Worm (Caenorhabditis elegans) whole organism, midembryonic: ENCODE results near the gene col-141.

Experiments used
- T22C8.4 ChIP-seq: fragments of 200-800 bp; sonication (Bioruptor generic); IDR thresholded peaks from 2 replicates; pipeline ENCODE4 v1.3.6; 2022; ENCODE audit warnings: missing genetic modification characterization, missing compliant biosample characterization
- cog-1 ChIP-seq: sonication (generic microtip); optimal IDR thresholded peaks from 2 replicates; lab custom pipeline; 2016; ENCODE audit warnings: missing genetic modification characterization, missing compliant biosample characterization
- flt-1 ChIP-seq: fragments of 200-800 bp; sonication (Bioruptor generic); IDR thresholded peaks from 2 replicates; pipeline ENCODE4 v1.3.6; 2022; ENCODE audit warnings: missing genetic modification characterization, missing compliant biosample characterization
- klf-2 ChIP-seq: fragments of 200-800 bp; sonication (Bioruptor generic); conservative IDR thresholded peaks from 2 replicates; pipeline ENCODE4 v1.3.6; 2022; ENCODE audit warnings: missing genetic modification reagents, missing genetic modification characterization, missing compliant biosample characterization
- med-1 ChIP-seq: sonication (generic microtip); optimal IDR thresholded peaks from 2 replicates; lab custom pipeline; 2017; ENCODE audit warnings: missing genetic modification characterization, mild to moderate bottlenecking, missing compliant biosample characterization, antibody characterized with exemption, missing genetic modification reagents; ENCODE audit not compliant: insufficient read depth
- ref-1 ChIP-seq: fragments of 200-800 bp; sonication (Bioruptor generic); conservative IDR thresholded peaks from 2 replicates; pipeline ENCODE4 v1.3.6; 2022; ENCODE audit warnings: missing genetic modification reagents, missing genetic modification characterization, missing compliant biosample characterization
- tab-1 ChIP-seq: fragments of 200-800 bp; sonication (Bioruptor generic); IDR thresholded peaks from 2 replicates; pipeline ENCODE4 v1.3.6; 2022; ENCODE audit warnings: missing genetic modification characterization, missing compliant biosample characterization
- ztf-23 ChIP-seq: fragments of 200-800 bp; sonication (Bioruptor generic); IDR thresholded peaks from 2 replicates; pipeline ENCODE4 v1.3.6; 2022; ENCODE audit warnings: missing genetic modification reagents, missing genetic modification characterization, missing compliant biosample characterization
- ztf-29 ChIP-seq: fragments of 200-800 bp; sonication (Bioruptor generic); IDR thresholded peaks from 2 replicates; pipeline ENCODE4 v1.3.6; 2022; ENCODE audit warnings: missing genetic modification reagents, missing genetic modification characterization, missing compliant biosample characterization

The col-141 gene

DNA sequence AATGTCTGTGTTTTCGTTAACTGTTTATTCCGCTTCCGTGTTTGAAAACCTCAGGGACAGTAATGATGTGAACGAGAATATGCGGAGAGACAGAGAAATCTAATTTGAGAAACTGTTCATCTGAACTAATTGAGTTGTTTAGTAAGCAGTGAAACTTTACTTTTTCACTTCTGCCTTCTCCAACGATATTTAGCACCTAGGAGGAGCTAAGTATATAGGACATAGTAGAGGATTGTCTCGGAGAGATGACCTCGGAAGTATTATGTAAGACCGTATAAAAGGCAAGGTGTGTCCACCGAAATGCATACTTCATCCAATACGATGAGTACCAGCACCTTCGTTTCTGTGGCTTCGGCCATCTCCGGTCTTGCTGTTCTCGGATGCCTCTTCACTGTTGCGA lies at the start of gene col-141:
TSS of gene col-141 (plus strand) at position 301 of the 400 bp plus-strand sequence.
- TF ChIP-seq ztf-23 (GFP tag; lab: Robert Waterston, UW) (no peak), ztf-29 (no peak), flt-1 (GFP tag; lab: Robert Waterston, UW) (no peak), T22C8.4 (GFP tag; lab: Robert Waterston, UW) (no peak), ref-1 (GFP tag; lab: Robert Waterston, UW) (no peak), med-1 (no peak), klf-2 (GFP tag; lab: Robert Waterston, UW) (no peak), tab-1 (GFP tag; lab: Robert Waterston, UW) (no peak), cog-1 (tag; lab: Kevin White, UChicago) (no peak)

- TF ChIP-seq med-1 (no peak), klf-2 (GFP tag; lab: Robert Waterston, UW) (no peak), ztf-23 (GFP tag; lab: Robert Waterston, UW) (no peak), ztf-29 (no peak), ref-1 (GFP tag; lab: Robert Waterston, UW) (no peak), flt-1 (GFP tag; lab: Robert Waterston, UW) (no peak), cog-1 (tag; lab: Kevin White, UChicago) (no peak), tab-1 (GFP tag; lab: Robert Waterston, UW) (no peak)
Measured at ce11 chrV:6780166-6780565, 49.3 kb upstream of the col-141 start, which contains the start of gene ZC404.15. TSS of gene ZC404.15 (plus strand) at chrV:6780466.

DNA sequence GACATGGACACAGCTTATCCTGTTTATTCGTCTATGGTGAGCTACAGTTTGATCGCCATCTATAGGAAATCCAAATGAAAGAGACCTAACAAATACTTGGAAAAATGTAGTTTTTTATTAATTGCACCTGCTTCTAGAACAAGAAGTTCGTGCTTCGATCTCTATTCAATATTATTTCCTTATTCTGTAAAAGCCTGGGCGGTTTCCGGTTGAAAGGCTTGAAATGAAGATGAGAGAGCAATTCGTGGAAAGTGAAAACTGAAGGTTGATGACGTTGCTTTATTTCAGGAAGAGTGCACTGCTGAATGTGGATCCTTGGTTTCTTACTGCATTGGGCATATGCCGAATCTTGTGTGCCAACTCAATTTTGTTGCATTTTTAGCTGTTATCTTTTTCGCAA lies 48.8 kb upstream of the col-141 start:
- TF ChIP-seq med-1 (no peak), ztf-29 (no peak), ztf-23 (GFP tag; lab: Robert Waterston, UW) (no peak), tab-1 (GFP tag; lab: Robert Waterston, UW) (no peak), T22C8.4 (GFP tag; lab: Robert Waterston, UW) (no peak), flt-1 (GFP tag; lab: Robert Waterston, UW) (no peak), klf-2 (GFP tag; lab: Robert Waterston, UW) (no peak), cog-1 (tag; lab: Kevin White, UChicago) (no peak), ref-1 (GFP tag; lab: Robert Waterston, UW) (no peak)

DNA sequence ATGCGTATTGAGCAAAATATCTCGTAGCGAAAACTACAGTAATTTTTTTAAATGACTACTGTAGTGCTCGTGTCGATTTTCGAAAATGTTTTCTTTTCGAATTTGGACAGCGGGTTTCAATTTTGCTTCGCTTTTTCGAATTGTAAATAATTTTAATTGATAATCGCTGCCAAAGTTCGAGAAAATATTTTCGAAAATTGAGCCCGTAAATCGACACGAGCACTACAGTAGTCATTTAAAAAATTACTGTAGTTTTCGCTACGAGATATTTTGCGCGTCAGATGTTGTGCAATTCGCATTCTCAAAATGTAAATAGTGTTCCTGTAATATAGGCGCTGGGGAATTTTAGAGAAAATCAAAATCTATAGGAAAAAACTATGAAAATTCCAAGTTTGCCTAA lies 47.2 kb upstream of the col-141 start:
- no peak for TF ChIP-seq T22C8.4 (GFP tag; lab: Robert Waterston, UW)
- TF ChIP-seq ref-1 (GFP tag; lab: Robert Waterston, UW) = no peak
- no peak for TF ChIP-seq med-1
- no peak for TF ChIP-seq ztf-29
- TF ChIP-seq tab-1 (GFP tag; lab: Robert Waterston, UW) = no peak
- no peak for TF ChIP-seq cog-1 (tag; lab: Kevin White, UChicago)
- no peak for TF ChIP-seq flt-1 (GFP tag; lab: Robert Waterston, UW)
- no peak for TF ChIP-seq ztf-23 (GFP tag; lab: Robert Waterston, UW)
- no peak for TF ChIP-seq klf-2 (GFP tag; lab: Robert Waterston, UW)

ce11 chrV:6783044-6783625 lies 46.4 kb upstream of the col-141 start:
- TF ChIP-seq ztf-23 (GFP tag; lab: Robert Waterston, UW) (no peak), flt-1 (GFP tag; lab: Robert Waterston, UW) (no peak)

- peak; percentile 66; the same call in 1 of the 2 replicates for TF ChIP-seq tab-1 (GFP tag; lab: Robert Waterston, UW)
- peak; percentile 48; the same call in 1 of the 2 replicates for TF ChIP-seq ztf-29
- peak; percentile 62 for TF ChIP-seq flt-1 (GFP tag; lab: Robert Waterston, UW)
- TF ChIP-seq ref-1 (GFP tag; lab: Robert Waterston, UW) = no peak
- peak; percentile 72 for TF ChIP-seq med-1
- TF ChIP-seq T22C8.4 (GFP tag; lab: Robert Waterston, UW) = no peak
- TF ChIP-seq ztf-23 (GFP tag; lab: Robert Waterston, UW) = peak; percentile 51; the same call in 1 of the 2 replicates
- 0 out of 2 replicates have a peak, but pooled peaks have one; percentile 50 for TF ChIP-seq klf-2 (GFP tag; lab: Robert Waterston, UW)
- TF ChIP-seq cog-1 (tag; lab: Kevin White, UChicago) = no peak
Measured at ce11 chrV:6784853-6785492, 44.5 kb upstream of the col-141 start, which contains the start of the genes spn-4 and spe-39. TSS of gene spn-4 (minus strand) at chrV:6784903. TSS of gene spe-39 (plus strand) at chrV:6785451.

DNA sequence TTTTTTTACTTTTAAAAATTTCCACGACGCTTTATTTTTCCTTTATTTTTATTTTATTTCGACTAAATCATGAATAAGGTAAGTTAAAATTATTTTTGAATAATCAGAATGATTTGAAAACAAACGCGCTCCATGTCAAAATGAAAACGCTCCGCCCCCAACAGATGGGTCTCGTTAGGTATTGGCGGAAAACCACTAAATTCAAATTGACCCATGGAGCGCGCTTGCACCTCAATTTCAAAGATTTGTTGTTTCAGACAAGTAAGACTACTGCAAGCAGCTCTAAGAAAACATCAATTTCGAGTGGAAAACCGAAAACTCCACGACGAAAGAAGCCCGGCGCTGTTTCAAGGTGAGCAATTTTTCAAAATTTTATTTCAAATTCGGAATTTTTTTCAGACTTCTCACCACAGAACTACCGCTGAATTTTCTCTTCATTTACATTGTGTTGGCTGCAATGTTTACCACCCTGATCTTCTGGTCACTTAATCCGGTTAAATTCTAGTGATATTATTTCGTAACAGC lies 41.5 kb upstream of the col-141 start, which contains the start of gene ZC404.2:
TSS of gene ZC404.2 (plus strand) at position 47 of the 525 bp plus-strand sequence.
- TF ChIP-seq T22C8.4 (GFP tag; lab: Robert Waterston, UW) = no peak
- TF ChIP-seq flt-1 (GFP tag; lab: Robert Waterston, UW) = no peak
- TF ChIP-seq tab-1 (GFP tag; lab: Robert Waterston, UW) = no peak

DNA sequence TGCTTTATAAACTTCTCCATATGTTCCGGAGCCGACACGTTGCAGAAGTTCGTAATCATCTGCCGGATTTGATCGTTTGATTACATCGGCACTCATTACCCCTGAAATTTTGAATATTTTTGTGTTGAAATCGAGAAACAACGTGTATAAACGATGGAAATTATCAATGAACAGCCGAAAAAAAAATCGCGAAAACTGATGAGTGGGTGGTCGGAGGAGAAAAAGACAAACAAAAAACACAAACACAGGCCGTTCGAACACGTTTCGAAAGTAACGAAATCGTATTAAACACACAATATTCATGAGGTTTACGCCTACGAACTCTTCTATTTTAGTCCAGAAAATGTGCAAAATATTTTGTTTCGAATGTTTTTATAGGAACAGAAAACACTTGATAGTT lies 36.9 kb upstream of the col-141 start, which contains the start of gene gck-2:
TSS of gene gck-2 (minus strand) at position 101 of the 400 bp plus-strand sequence.
- TF ChIP-seq ztf-23 (GFP tag; lab: Robert Waterston, UW) (no peak), tab-1 (GFP tag; lab: Robert Waterston, UW) (no peak), ref-1 (GFP tag; lab: Robert Waterston, UW) (no peak), ztf-29 (no peak), T22C8.4 (GFP tag; lab: Robert Waterston, UW) (no peak), flt-1 (GFP tag; lab: Robert Waterston, UW) (no peak), cog-1 (tag; lab: Kevin White, UChicago) (no peak), klf-2 (GFP tag; lab: Robert Waterston, UW) (no peak), med-1 (no peak)

- TF ChIP-seq ztf-29 = no peak
- no peak for TF ChIP-seq cog-1 (tag; lab: Kevin White, UChicago)
- TF ChIP-seq med-1 = no peak
- no peak for TF ChIP-seq ztf-23 (GFP tag; lab: Robert Waterston, UW)
- TF ChIP-seq T22C8.4 (GFP tag; lab: Robert Waterston, UW) = no peak
- TF ChIP-seq klf-2 (GFP tag; lab: Robert Waterston, UW) = no peak
- no peak for TF ChIP-seq flt-1 (GFP tag; lab: Robert Waterston, UW)
- TF ChIP-seq ref-1 (GFP tag; lab: Robert Waterston, UW) = no peak
- no peak for TF ChIP-seq tab-1 (GFP tag; lab: Robert Waterston, UW)
Measured at ce11 chrV:6792973-6793372, 36.5 kb upstream of the col-141 start.
